Worm (Caenorhabditis elegans) whole organism, young adult: ENCODE measurements around the gene rnp-5.

Experiments used
- B0019.2 ChIP-seq: fragments of 200-800 bp; sonication (Bioruptor generic); conservative IDR thresholded peaks from 2 replicates; pipeline ENCODE4 v1.3.6; 2022; ENCODE audit warnings: missing genetic modification reagents, missing genetic modification characterization, missing compliant biosample characterization
- B0035.1 ChIP-seq: sonication (generic microtip); optimal IDR thresholded peaks from 2 replicates; lab custom pipeline; 2016; ENCODE audit warnings: missing genetic modification characterization, mild to moderate bottlenecking, missing compliant biosample characterization, missing genotype, missing genetic modification reagents
- B0336.3 ChIP-seq: fragments of 200-800 bp; sonication (Bioruptor generic); IDR thresholded peaks from 2 replicates; pipeline ENCODE4 v1.3.6; 2022; ENCODE audit warnings: missing genetic modification characterization, missing compliant biosample characterization
- C06A6.2 ChIP-seq: fragments of 200-800 bp; sonication (Bioruptor generic); conservative IDR thresholded peaks from 2 replicates; pipeline ENCODE4 v1.3.6; 2022; ENCODE audit warnings: missing genetic modification characterization, missing compliant biosample characterization
- F22D6.2 ChIP-seq: sonication (generic microtip); optimal IDR thresholded peaks from 2 replicates; lab custom pipeline; 2016; ENCODE audit warnings: mild to moderate bottlenecking, missing genetic modification characterization, missing compliant biosample characterization
- F33H1.4 ChIP-seq: fragments of 200-800 bp; sonication (Bioruptor generic); IDR thresholded peaks from 2 replicates; pipeline ENCODE4 v1.3.6; 2022; ENCODE audit warnings: missing genetic modification reagents, missing genetic modification characterization, missing compliant biosample characterization
- F37B4.10 ChIP-seq: fragments of 200-800 bp; sonication (Bioruptor generic); IDR thresholded peaks from 2 replicates; pipeline ENCODE4 v1.3.6; 2022; ENCODE audit warnings: missing genetic modification characterization, missing compliant biosample characterization
- F39B2.1 ChIP-seq: fragments of 200-800 bp; sonication (Bioruptor generic); IDR thresholded peaks from 2 replicates; pipeline ENCODE4 v1.3.6; 2022; ENCODE audit warnings: missing genetic modification reagents, missing genetic modification characterization, missing compliant biosample characterization
- F52B5.7 ChIP-seq: sonication (generic microtip); optimal IDR thresholded peaks from 2 replicates; lab custom pipeline; 2016; ENCODE audit warnings: mild to moderate bottlenecking, missing genetic modification characterization, missing compliant biosample characterization
- F55B11.4 ChIP-seq: sonication (generic microtip); optimal IDR thresholded peaks from 2 replicates; lab custom pipeline; 2016; ENCODE audit warnings: missing compliant biosample characterization, missing genetic modification characterization, borderline replicate concordance; ENCODE audit not compliant: insufficient read depth
- K11D2.4 ChIP-seq: fragments of 200-800 bp; sonication (Bioruptor generic); IDR thresholded peaks from 2 replicates; pipeline ENCODE4 v1.3.6; 2022; ENCODE audit warnings: missing genetic modification reagents, missing genetic modification characterization, missing compliant biosample characterization
- Y53F4B.3 ChIP-seq: fragments of 200-800 bp; sonication (Bioruptor generic); IDR thresholded peaks from 2 replicates; pipeline ENCODE4 v1.3.6; 2022; ENCODE audit warnings: missing genetic modification reagents, missing genetic modification characterization, missing compliant biosample characterization
- Y53G8AR.9 ChIP-seq: fragments of 200-800 bp; sonication (Bioruptor generic); conservative IDR thresholded peaks from 2 replicates; pipeline ENCODE4 v1.3.6; 2022; ENCODE audit warnings: missing genetic modification reagents, missing genetic modification characterization, missing compliant biosample characterization
- Y67H2A.10 ChIP-seq: fragments of 200-800 bp; sonication (Bioruptor generic); conservative IDR thresholded peaks from 2 replicates; pipeline ENCODE4 v1.3.6; 2022; ENCODE audit warnings: missing genetic modification reagents, missing genetic modification characterization, missing compliant biosample characterization
- Y79H2A.3 ChIP-seq: fragments of 200-800 bp; sonication (Bioruptor generic); conservative IDR thresholded peaks from 2 replicates; pipeline ENCODE4 v1.3.6; 2022; ENCODE audit warnings: missing genetic modification reagents, missing genetic modification characterization, missing compliant biosample characterization
- Y95B8A.8 ChIP-seq: fragments of 200-800 bp; sonication (Bioruptor generic); IDR thresholded peaks from 2 replicates; pipeline ENCODE4 v1.3.6; 2022; ENCODE audit warnings: missing genetic modification reagents, missing genetic modification characterization, missing compliant biosample characterization
- ZK185.1 ChIP-seq: sonication (generic microtip); optimal IDR thresholded peaks from 2 replicates; lab custom pipeline; 2016; ENCODE audit warnings: mild to moderate bottlenecking, missing genetic modification characterization, missing compliant biosample characterization; ENCODE audit not compliant: poor library complexity, severe bottlenecking
- ama-1 ChIP-seq, 3 experiments: fragments of 150-350 bp in 1 of 3; sonication (generic microtip) in 2 of 3; optimal IDR thresholded peaks; 2 replicates each; lab custom pipeline; 2014 to 2018; ENCODE audit warnings: missing biosample characterization in 2 of 3, missing genetic modification characterization in 2 of 3, missing genetic modification reagents in 2 of 3
- attf-3 ChIP-seq: fragments of 200-800 bp; sonication (Bioruptor generic); conservative IDR thresholded peaks from 2 replicates; pipeline ENCODE4 v1.3.6; 2022; ENCODE audit warnings: missing genetic modification reagents, missing genetic modification characterization, missing compliant biosample characterization
- attf-6 ChIP-seq: fragments of 200-800 bp; sonication (Bioruptor generic); IDR thresholded peaks from 2 replicates; pipeline ENCODE4 v1.3.6; 2022; ENCODE audit warnings: missing genetic modification reagents, missing genetic modification characterization, missing compliant biosample characterization
- bed-1 ChIP-seq: fragments of 200-800 bp; sonication (Bioruptor generic); IDR thresholded peaks from 2 replicates; pipeline ENCODE4 v1.3.6; 2022; ENCODE audit warnings: missing genetic modification reagents, missing genetic modification characterization, missing compliant biosample characterization
- ceh-40 ChIP-seq: fragments of 200-800 bp; sonication (Bioruptor generic); IDR thresholded peaks from 2 replicates; pipeline ENCODE4 v1.3.6; 2022; ENCODE audit warnings: missing genetic modification characterization, missing compliant biosample characterization
- ceh-79 ChIP-seq: sonication (generic microtip); optimal IDR thresholded peaks from 2 replicates; lab custom pipeline; 2017; ENCODE audit warnings: mild to moderate bottlenecking, missing genetic modification characterization, missing compliant biosample characterization
- chd-7 ChIP-seq: sonication (generic microtip); optimal IDR thresholded peaks from 2 replicates; lab custom pipeline; 2016; ENCODE audit warnings: mild to moderate bottlenecking, missing genetic modification characterization, moderate library complexity, missing compliant biosample characterization
- ets-4 ChIP-seq: fragments of 200-800 bp; sonication (Bioruptor generic); optimal IDR thresholded peaks from 2 replicates; lab custom pipeline; 2018; ENCODE audit warnings: mild to moderate bottlenecking, missing genetic modification characterization, missing compliant biosample characterization
- hlh-12 ChIP-seq: sonication (generic microtip); optimal IDR thresholded peaks from 2 replicates; lab custom pipeline; 2016; ENCODE audit warnings: missing genetic modification characterization, missing compliant biosample characterization
- hlh-26 ChIP-seq: fragments of 200-800 bp; sonication (Bioruptor generic); conservative IDR thresholded peaks from 2 replicates; pipeline ENCODE4 v1.3.6; 2022; ENCODE audit warnings: missing genetic modification reagents, missing genetic modification characterization, missing compliant biosample characterization
- hrde-1 ChIP-seq: sonication (generic microtip); optimal IDR thresholded peaks from 2 replicates; lab custom pipeline; 2016; ENCODE audit warnings: missing genetic modification characterization, mild to moderate bottlenecking, missing compliant biosample characterization, moderate library complexity, missing genotype, missing genetic modification reagents, borderline replicate concordance
- hsf-1 ChIP-seq: fragments of 200-800 bp; sonication (Bioruptor generic); IDR thresholded peaks from 2 replicates; pipeline ENCODE4 v1.3.6; 2022; ENCODE audit warnings: missing genetic modification reagents, missing genetic modification characterization, missing compliant biosample characterization
- lin-26 ChIP-seq: fragments of 200-800 bp; sonication (Bioruptor generic); IDR thresholded peaks from 2 replicates; pipeline ENCODE4 v1.3.6; 2022; ENCODE audit warnings: missing genetic modification reagents, missing genetic modification characterization, missing compliant biosample characterization
- lir-1 ChIP-seq: fragments of 200-800 bp; sonication (Bioruptor generic); conservative IDR thresholded peaks from 2 replicates; pipeline ENCODE4 v1.3.6; 2022; ENCODE audit warnings: missing genetic modification reagents, missing genetic modification characterization, missing compliant biosample characterization
- lsl-1 ChIP-seq: fragments of 200-800 bp; sonication (Bioruptor generic); optimal IDR thresholded peaks from 2 replicates; lab custom pipeline; 2018; ENCODE audit warnings: mild to moderate bottlenecking, missing genetic modification characterization, moderate library complexity, missing compliant biosample characterization
- madf-3 ChIP-seq: fragments of 200-800 bp; sonication (Bioruptor generic); IDR thresholded peaks from 2 replicates; pipeline ENCODE4 v1.3.6; 2022; ENCODE audit warnings: missing genetic modification reagents, missing genetic modification characterization, missing compliant biosample characterization
- mes-4 ChIP-seq: sonication (generic microtip); optimal IDR thresholded peaks from 2 replicates; lab custom pipeline; 2016; ENCODE audit warnings: missing genotype, missing genetic modification characterization, missing compliant biosample characterization
- nfya-1 ChIP-seq: sonication (generic microtip); optimal IDR thresholded peaks from 2 replicates; lab custom pipeline; 2017; ENCODE audit warnings: antibody characterized with exemption, missing compliant biosample characterization, missing genetic modification characterization, borderline replicate concordance; ENCODE audit not compliant: insufficient read depth
- nfya-2 ChIP-seq: fragments of 200-800 bp; sonication (Bioruptor generic); IDR thresholded peaks from 2 replicates; pipeline ENCODE4 v1.3.6; 2022; ENCODE audit warnings: missing genetic modification reagents, missing genetic modification characterization, missing compliant biosample characterization
- nfyb-1 ChIP-seq: fragments of 200-800 bp; sonication (Bioruptor generic); IDR thresholded peaks from 2 replicates; pipeline ENCODE4 v1.3.6; 2022; ENCODE audit warnings: missing genetic modification reagents, missing genetic modification characterization, missing compliant biosample characterization
- nhr-80 ChIP-seq: sonication (generic microtip); optimal IDR thresholded peaks from 2 replicates; lab custom pipeline; 2016; ENCODE audit warnings: missing genetic modification characterization, missing compliant biosample characterization
- pbrm-1 ChIP-seq: fragments of 200-800 bp; sonication (Bioruptor generic); IDR thresholded peaks from 2 replicates; pipeline ENCODE4 v1.3.6; 2022; ENCODE audit warnings: missing genetic modification reagents, missing genetic modification characterization, missing compliant biosample characterization
- rec-8 ChIP-seq, 2 experiments: sonication (generic microtip); optimal IDR thresholded peaks; 2 replicates each; lab custom pipeline; 2016; ENCODE audit warnings: mild to moderate bottlenecking in 2 of 2, missing genetic modification characterization in 2 of 2, missing genetic modification reagents in 2 of 2, missing genotype in 2 of 2, missing biosample characterization in 1 of 2, missing compliant biosample characterization in 1 of 2, moderate library complexity in 1 of 2
- sdz-38 ChIP-seq: sonication (generic microtip); optimal IDR thresholded peaks from 2 replicates; lab custom pipeline; 2016; ENCODE audit warnings: missing genotype, missing genetic modification characterization, missing compliant biosample characterization
- snpc-3.4 ChIP-seq: sonication (generic microtip); optimal IDR thresholded peaks from 2 replicates; lab custom pipeline; 2017; ENCODE audit warnings: missing genetic modification characterization, mild to moderate bottlenecking, missing compliant biosample characterization, antibody characterized with exemption, moderate library complexity, missing genotype, missing genetic modification reagents
- unc-130 ChIP-seq: sonication (generic microtip); optimal IDR thresholded peaks from 2 replicates; lab custom pipeline; 2016; ENCODE audit warnings: missing genetic modification reagents, missing genetic modification characterization, missing compliant biosample characterization
- xnd-1 ChIP-seq: sonication (generic microtip); optimal IDR thresholded peaks from 2 replicates; lab custom pipeline; 2016; ENCODE audit warnings: missing genotype, missing genetic modification reagents, missing genetic modification characterization, missing compliant biosample characterization
- zfh-2 ChIP-seq: fragments of 200-800 bp; sonication (Bioruptor generic); conservative IDR thresholded peaks from 2 replicates; pipeline ENCODE4 v1.3.6; 2022; ENCODE audit warnings: missing genetic modification reagents, missing genetic modification characterization, missing compliant biosample characterization
- ztf-18 ChIP-seq: sonication (generic microtip); optimal IDR thresholded peaks from 2 replicates; lab custom pipeline; 2016; ENCODE audit warnings: missing genotype, mild to moderate bottlenecking, missing genetic modification characterization, missing compliant biosample characterization

Gene rnp-5

ce11 chrIII:833711-834442 is 19.8 kb downstream of the rnp-5 start (continued):
- TF ChIP-seq F39B2.1 (GFP tag; lab: Robert Waterston, UW) (no peak), F52B5.7 (tag; lab: Kevin White, UChicago) (peak; percentile 4), F37B4.10 (GFP tag; lab: Robert Waterston, UW) (no peak), ztf-18 (tag; lab: Kevin White, UChicago) (peak; percentile 33), lsl-1 (GFP tag; lab: Kevin White, UChicago) (no peak), ets-4 (GFP tag; lab: Kevin White, UChicago) (no peak), lir-1 (GFP tag; lab: Robert Waterston, UW) (peak; percentile 17; the same call in 1 of the 2 replicates), zfh-2 (GFP tag; lab: Robert Waterston, UW) (peak; percentile 92), nfya-1 (no peak), Y79H2A.3 (GFP tag; lab: Robert Waterston, UW) (0 out of 2 replicates have a peak, but pooled peaks have one; percentile 40), unc-130 (GFP tag; lab: Kevin White, UChicago) (no peak), Y53F4B.3 (no peak), ceh-40 (GFP tag; lab: Robert Waterston, UW) (no peak), F22D6.2 (tag; lab: Kevin White, UChicago) (peak; percentile 81), snpc-3.4 (no peak), hsf-1 (GFP tag; lab: Robert Waterston, UW) (0 out of 2 replicates have a peak, but pooled peaks have one; percentile 37), rec-8 (tag; optimal IDR thresholded peaks at IDR 0.05; lab: Kevin White, UChicago) (no peak), attf-6 (GFP tag; lab: Robert Waterston, UW) (no peak), hlh-12 (tag; lab: Kevin White, UChicago) (no peak), nfya-2 (GFP tag; lab: Robert Waterston, UW) (no peak), C06A6.2 (peak; percentile 70; the same call in 1 of the 2 replicates), pbrm-1 (GFP tag; lab: Robert Waterston, UW) (peak; percentile 86), K11D2.4 (GFP tag; lab: Robert Waterston, UW) (peak; percentile 79), nfyb-1 (GFP tag; lab: Robert Waterston, UW) (peak; percentile 84), F33H1.4 (GFP tag; lab: Robert Waterston, UW) (peak; percentile 39; the same call in 1 of the 2 replicates), B0019.2 (no peak), B0336.3 (GFP tag; lab: Robert Waterston, UW) (peak; percentile 61; the same call in 1 of the 2 replicates), B0035.1 (tag; lab: Kevin White, UChicago) (peak; percentile 8), sdz-38 (tag; lab: Kevin White, UChicago) (no peak), hlh-26 (GFP tag; lab: Robert Waterston, UW) (no peak), ZK185.1 (tag; lab: Kevin White, UChicago) (peak; percentile 78), chd-7 (tag; lab: Kevin White, UChicago) (peak; percentile 85), madf-3 (GFP tag; lab: Robert Waterston, UW) (no peak), hrde-1 (no peak), ceh-79 (tag; lab: Kevin White, UChicago) (no peak), F55B11.4 (tag; lab: Kevin White, UChicago) (no peak), Y67H2A.10 (GFP tag; lab: Robert Waterston, UW) (no peak), mes-4 (tag; lab: Kevin White, UChicago) (no peak), bed-1 (GFP tag; lab: Robert Waterston, UW) (no peak), attf-3 (GFP tag; lab: Robert Waterston, UW) (peak; percentile 47; the same call in 1 of the 2 replicates), xnd-1 (tag; lab: Kevin White, UChicago) (no peak), Y95B8A.8 (GFP tag; lab: Robert Waterston, UW) (no peak), ama-1 (optimal IDR thresholded peaks at IDR 0.05; lab: Kevin White, UChicago) (peak; percentile 89), ama-1 (GFP tag; optimal IDR thresholded peaks at IDR 0.05; lab: Kevin White, UChicago) (peak in 1 of 2 experiments; percentile 37), Y53G8AR.9 (no peak; the same call in 1 of the 2 replicates), lin-26 (GFP tag; lab: Robert Waterston, UW) (peak; percentile 60; the same call in 1 of the 2 replicates), nhr-80 (peak; percentile 95)
